Fruit fly (Drosophila melanogaster) whole organism, embryonic: ENCODE results near the gene Gss1.

Source experiments
- Antp ChIP-seq: fragments of 200-800 bp; sonication (Bioruptor generic); optimal IDR thresholded peaks from 3 replicates; lab custom pipeline; 2016; ENCODE audit warnings: missing biosample characterization, missing genetic modification characterization
- CG10431 ChIP-seq: fragments of 200-800 bp; sonication (Bioruptor generic); optimal IDR thresholded peaks from 3 replicates; lab custom pipeline; 2018; ENCODE audit warnings: missing biosample characterization, mild to moderate bottlenecking, missing genetic modification characterization
- CG10543 ChIP-seq: fragments of 200-800 bp; sonication (Bioruptor generic); optimal IDR thresholded peaks from 3 replicates; lab custom pipeline; 2017; ENCODE audit warnings: missing biosample characterization, mild to moderate bottlenecking, missing genetic modification characterization, moderate library complexity
- CG10979 ChIP-seq: fragments of 200-800 bp; sonication (Bioruptor generic); optimal IDR thresholded peaks from 2 replicates; lab custom pipeline; 2018; ENCODE audit warnings: missing biosample characterization, mild to moderate bottlenecking, missing genetic modification characterization, moderate library complexity
- CG11456 ChIP-seq: fragments of 200-800 bp; sonication (Bioruptor generic); IDR thresholded peaks from 3 replicates; pipeline ENCODE4 v1.3.6; 2022; ENCODE audit warnings: missing biosample characterization, missing genetic modification characterization
- CG12219 ChIP-seq: fragments of 200-800 bp; sonication (Bioruptor generic); optimal IDR thresholded peaks from 3 replicates; lab custom pipeline; 2018; ENCODE audit warnings: missing biosample characterization, mild to moderate bottlenecking, missing genetic modification characterization
- CG12744 ChIP-seq: fragments of 200-800 bp; sonication (Bioruptor generic); optimal IDR thresholded peaks from 2 replicates; lab custom pipeline; 2016; ENCODE audit warnings: missing biosample characterization, missing genetic modification characterization
- CG14710 ChIP-seq: fragments of 200-800 bp; sonication (Bioruptor generic); optimal IDR thresholded peaks from 3 replicates; lab custom pipeline; 2019; ENCODE audit warnings: missing biosample characterization, mild to moderate bottlenecking, missing genetic modification characterization, moderate library complexity
- CG14860 ChIP-seq: fragments of 200-800 bp; sonication (Bioruptor generic); IDR thresholded peaks from 3 replicates; pipeline ENCODE4 v1.3.6; 2022; ENCODE audit warnings: missing biosample characterization, missing genetic modification characterization; ENCODE audit not compliant: partially characterized antibody
- CG14965 ChIP-seq: fragments of 200-800 bp; sonication (Bioruptor generic); optimal IDR thresholded peaks from 2 replicates; lab custom pipeline; 2016; ENCODE audit warnings: missing biosample characterization, missing genetic modification characterization, borderline replicate concordance
- CG15601 ChIP-seq: fragments of 200-800 bp; sonication (Bioruptor generic); optimal IDR thresholded peaks from 3 replicates; lab custom pipeline; 2019; ENCODE audit warnings: missing biosample characterization, mild to moderate bottlenecking, missing genetic modification characterization, moderate library complexity
- CG17359 ChIP-seq: fragments of 200-800 bp; sonication (Bioruptor generic); optimal IDR thresholded peaks from 3 replicates; lab custom pipeline; 2018; ENCODE audit warnings: missing biosample characterization, mild to moderate bottlenecking, missing genetic modification characterization, moderate library complexity
- CG17385 ChIP-seq: fragments of 200-800 bp; sonication (Bioruptor generic); optimal IDR thresholded peaks from 3 replicates; lab custom pipeline; 2018; ENCODE audit warnings: missing biosample characterization, mild to moderate bottlenecking, missing genetic modification characterization
- CG17829 ChIP-seq: fragments of 200-800 bp; optimal IDR thresholded peaks from 2 replicates; lab custom pipeline; 2019; ENCODE audit warnings: missing biosample characterization, mild to moderate bottlenecking, missing genetic modification characterization, moderate library complexity
- CG18262 ChIP-seq: fragments of 200-800 bp; optimal IDR thresholded peaks from 3 replicates; lab custom pipeline; 2019; ENCODE audit warnings: missing biosample characterization, mild to moderate bottlenecking, missing genetic modification characterization, moderate library complexity
- CG33557 ChIP-seq: fragments of 200-800 bp; sonication (Bioruptor generic); optimal IDR thresholded peaks from 2 replicates; lab custom pipeline; 2019; ENCODE audit warnings: missing biosample characterization, mild to moderate bottlenecking, missing genetic modification characterization, moderate library complexity
- CG4424 ChIP-seq: fragments of 200-800 bp; sonication (Bioruptor generic); optimal IDR thresholded peaks from 3 replicates; lab custom pipeline; 2016; ENCODE audit warnings: missing biosample characterization, missing genetic modification characterization
- CG4707 ChIP-seq: fragments of 200-800 bp; sonication (Bioruptor generic); optimal IDR thresholded peaks from 2 replicates; lab custom pipeline; 2018; ENCODE audit warnings: missing biosample characterization, mild to moderate bottlenecking, missing genetic modification characterization, moderate library complexity
- CG7987 ChIP-seq: fragments of 200-800 bp; sonication (Bioruptor generic); optimal IDR thresholded peaks from 2 replicates; lab custom pipeline; 2018; ENCODE audit warnings: missing biosample characterization, mild to moderate bottlenecking, missing genetic modification characterization, moderate library complexity
- CG8290 ChIP-seq, 3 experiments: fragments of 200-800 bp; sonication (Bioruptor generic); optimal IDR thresholded peaks; 2 replicates each; lab custom pipeline; 2016 to 2019; ENCODE audit warnings: missing biosample characterization in 3 of 3, missing genetic modification characterization in 3 of 3, mild to moderate bottlenecking in 2 of 3, moderate library complexity in 1 of 3
- CG9215 ChIP-seq: fragments of 200-800 bp; sonication (Bioruptor generic); IDR thresholded peaks from 2 replicates; pipeline ENCODE4 v1.3.6; 2022; ENCODE audit warnings: missing biosample characterization, missing genetic modification characterization
- Drgx ChIP-seq: fragments of 200-800 bp; sonication (Bioruptor generic); IDR thresholded peaks from 2 replicates; pipeline ENCODE4 v1.3.6; 2022; ENCODE audit warnings: missing biosample characterization, missing genetic modification characterization
- ERR ChIP-seq: fragments of 200-800 bp; sonication (Bioruptor generic); optimal IDR thresholded peaks from 2 replicates; lab custom pipeline; 2016; ENCODE audit warnings: missing biosample characterization, missing genetic modification characterization
- H15 ChIP-seq: fragments of 200-800 bp; sonication (Bioruptor generic); IDR thresholded peaks from 3 replicates; pipeline ENCODE4 v1.3.6; 2022; ENCODE audit warnings: missing biosample characterization, missing genetic modification characterization
- Hand ChIP-seq: fragments of 200-800 bp; sonication (Bioruptor generic); optimal IDR thresholded peaks from 2 replicates; lab custom pipeline; 2017; ENCODE audit warnings: mild to moderate bottlenecking, missing biosample characterization, missing genetic modification reagents, missing genetic modification characterization
- Neu2 ChIP-seq: fragments of 200-800 bp; sonication (Bioruptor generic); optimal IDR thresholded peaks from 3 replicates; lab custom pipeline; 2016; ENCODE audit warnings: missing biosample characterization, missing genetic modification characterization, borderline replicate concordance
- Pdp1 ChIP-seq, 2 experiments: fragments of 200-800 bp; sonication (Bioruptor generic); optimal IDR thresholded peaks; 3 replicates each; lab custom pipeline; 2016; ENCODE audit warnings: missing biosample characterization in 2 of 2, missing genetic modification characterization in 2 of 2, mild to moderate bottlenecking in 1 of 2, moderate library complexity in 1 of 2
- Scr ChIP-seq: fragments of 200-800 bp; sonication (Bioruptor generic); IDR thresholded peaks from 2 replicates; pipeline ENCODE4 v1.3.6; 2022; ENCODE audit warnings: missing biosample characterization, missing genetic modification characterization; ENCODE audit not compliant: partially characterized antibody
- Side ChIP-seq: fragments of 200-800 bp; sonication (Bioruptor generic); optimal IDR thresholded peaks from 2 replicates; lab custom pipeline; 2016; ENCODE audit warnings: missing biosample characterization, missing genetic modification characterization
- Taf1 ChIP-seq: fragments of 200-800 bp; sonication (Bioruptor generic); IDR thresholded peaks from 2 replicates; pipeline ENCODE4 v1.3.6; 2022; ENCODE audit warnings: missing biosample characterization, missing genetic modification characterization
- cato ChIP-seq: fragments of 200-800 bp; sonication (Bioruptor generic); optimal IDR thresholded peaks from 2 replicates; lab custom pipeline; 2016; ENCODE audit warnings: missing biosample characterization, missing genetic modification characterization, borderline replicate concordance
- cg ChIP-seq: fragments of 200-800 bp; sonication (Bioruptor generic); optimal IDR thresholded peaks from 3 replicates; lab custom pipeline; 2019; ENCODE audit warnings: missing biosample characterization, mild to moderate bottlenecking, missing genetic modification characterization, moderate library complexity
- corto ChIP-seq: fragments of 200-800 bp; sonication (Bioruptor generic); optimal IDR thresholded peaks from 2 replicates; lab custom pipeline; 2016; ENCODE audit warnings: missing biosample characterization, mild to moderate bottlenecking, missing genetic modification characterization, moderate library complexity
- disco-r ChIP-seq: fragments of 200-800 bp; sonication (Bioruptor generic); optimal IDR thresholded peaks from 2 replicates; lab custom pipeline; 2016; ENCODE audit warnings: missing biosample characterization, missing genetic modification characterization
- dysf ChIP-seq: fragments of 200-800 bp; sonication (Bioruptor generic); IDR thresholded peaks from 3 replicates; pipeline ENCODE4 v1.3.6; 2022; ENCODE audit warnings: missing biosample characterization, missing genetic modification characterization
- fd102C ChIP-seq: fragments of 200-800 bp; sonication (Bioruptor generic); optimal IDR thresholded peaks from 2 replicates; lab custom pipeline; 2018; ENCODE audit warnings: missing biosample characterization, mild to moderate bottlenecking, missing genetic modification characterization, moderate library complexity
- gro ChIP-seq: fragments of 200-800 bp; sonication (Bioruptor generic); optimal IDR thresholded peaks from 2 replicates; lab custom pipeline; 2016; ENCODE audit warnings: missing biosample characterization, missing genetic modification characterization
- gsb-n ChIP-seq: fragments of 200-800 bp; sonication (Bioruptor generic); optimal IDR thresholded peaks from 3 replicates; lab custom pipeline; 2018; ENCODE audit warnings: missing biosample characterization, mild to moderate bottlenecking, missing genetic modification characterization
- hbn ChIP-seq: fragments of 200-800 bp; sonication (Bioruptor generic); IDR thresholded peaks from 2 replicates; pipeline ENCODE4 v1.3.6; 2022; ENCODE audit warnings: missing biosample characterization, missing genetic modification characterization; ENCODE audit not compliant: partially characterized antibody
- mam ChIP-seq: fragments of 200-800 bp; sonication (Bioruptor generic); optimal IDR thresholded peaks from 3 replicates; lab custom pipeline; 2016; ENCODE audit warnings: missing biosample characterization, missing genetic modification characterization
- nom ChIP-seq: fragments of 200-800 bp; sonication (Bioruptor generic); optimal IDR thresholded peaks from 2 replicates; lab custom pipeline; 2017; ENCODE audit warnings: missing biosample characterization, missing genetic modification characterization, mild to moderate bottlenecking, moderate library complexity, missing genetic modification reagents
- oc ChIP-seq: fragments of 200-800 bp; sonication (Bioruptor generic); optimal IDR thresholded peaks from 2 replicates; lab custom pipeline; 2018; ENCODE audit warnings: missing biosample characterization, mild to moderate bottlenecking, missing genetic modification characterization, moderate library complexity
- org-1 ChIP-seq: fragments of 200-800 bp; sonication (Bioruptor generic); optimal IDR thresholded peaks from 2 replicates; lab custom pipeline; 2017; ENCODE audit warnings: missing biosample characterization, missing genetic modification characterization
- pho ChIP-seq: fragments of 200-800 bp; sonication (Bioruptor generic); optimal IDR thresholded peaks from 2 replicates; lab custom pipeline; 2016; ENCODE audit warnings: missing biosample characterization, missing genetic modification characterization
- pum ChIP-seq: fragments of 200-800 bp; sonication (Bioruptor generic); optimal IDR thresholded peaks from 2 replicates; lab custom pipeline; 2016; ENCODE audit warnings: missing biosample characterization, missing genetic modification characterization
- scrt ChIP-seq: fragments of 200-800 bp; sonication (Bioruptor generic); optimal IDR thresholded peaks from 2 replicates; lab custom pipeline; 2018; ENCODE audit warnings: missing biosample characterization, mild to moderate bottlenecking, missing genetic modification characterization, moderate library complexity
- shn ChIP-seq: fragments of 200-800 bp; sonication (Bioruptor generic); optimal IDR thresholded peaks from 3 replicates; lab custom pipeline; 2016; ENCODE audit warnings: missing biosample characterization, missing genetic modification characterization
- sug ChIP-seq: fragments of 200-800 bp; optimal IDR thresholded peaks from 2 replicates; lab custom pipeline; 2019; ENCODE audit warnings: missing biosample characterization, mild to moderate bottlenecking, missing genetic modification characterization, moderate library complexity
- toy ChIP-seq: fragments of 200-800 bp; sonication (Bioruptor generic); IDR thresholded peaks from 2 replicates; pipeline ENCODE4 v1.3.6; 2022; ENCODE audit warnings: missing biosample characterization, missing genetic modification characterization
- yki ChIP-seq: fragments of >200 bp; optimal IDR thresholded peaks from 3 replicates; lab custom pipeline; 2018
- zfh1 ChIP-seq: fragments of 200-800 bp; sonication (Bioruptor generic); IDR thresholded peaks from 3 replicates; pipeline ENCODE4 v1.3.6; 2022; ENCODE audit warnings: missing biosample characterization, missing genetic modification characterization

Gene Gss1

DNA sequence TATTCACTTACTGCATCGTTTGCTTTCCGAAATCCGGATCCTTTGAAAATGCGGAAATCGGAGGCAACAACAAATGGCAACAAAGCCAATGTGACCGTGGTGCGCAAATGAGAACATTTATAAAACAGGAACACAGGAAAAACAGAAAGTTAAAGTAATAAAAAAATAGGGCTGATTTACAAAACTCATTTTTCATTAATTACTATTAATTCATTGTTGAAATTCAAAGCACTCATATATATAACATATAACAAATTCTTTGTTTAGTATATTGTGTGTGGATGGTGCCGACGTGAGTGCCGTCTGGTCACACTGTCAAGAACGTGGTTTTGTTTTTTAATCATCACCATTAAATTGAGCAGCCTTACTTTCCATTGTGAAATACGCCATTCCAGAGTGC, 28.6 kb upstream of the Gss1 start, which contains the start of the genes Arp8 and CG6769 (continued):
- TF ChIP-seq gsb-n (no peak), corto (GFP tag; lab: Kevin White, UChicago) (no peak), Hand (no peak), CG7987 (GFP tag; lab: Kevin White, UChicago) (no peak), Side (GFP tag; lab: Kevin White, UChicago) (no peak), Neu2 (GFP tag; lab: Kevin White, UChicago) (no peak), CG18262 (tag; lab: Kevin White, UChicago) (peak; percentile 21), CG11456 (no peak), hbn (GFP tag; lab: Robert Waterston, UW) (no peak), cato (GFP tag; lab: Kevin White, UChicago) (peak; percentile 16), pho (GFP tag; lab: Kevin White, UChicago) (no peak), CG15601 (tag; lab: Kevin White, UChicago) (no peak), H15 (GFP tag; lab: Robert Waterston, UW) (no peak), dysf (GFP tag; lab: Robert Waterston, UW) (no peak), CG9215 (no peak), CG10431 (no peak), Taf1 (GFP tag; lab: Robert Waterston, UW) (no peak), CG14965 (GFP tag; lab: Kevin White, UChicago) (no peak), mam (GFP tag; lab: Kevin White, UChicago) (no peak), yki (lab: Kevin White, UChicago) (no peak), scrt (GFP tag; lab: Kevin White, UChicago) (no peak), Drgx (GFP tag; lab: Robert Waterston, UW) (no peak), org-1 (no peak), disco-r (GFP tag; lab: Kevin White, UChicago) (no peak), oc (tag; lab: Kevin White, UChicago) (no peak), gro (GFP tag; lab: Kevin White, UChicago) (no peak), CG10979 (tag; lab: Kevin White, UChicago) (peak; percentile 40), ERR (GFP tag; lab: Kevin White, UChicago) (no peak), CG12744 (GFP tag; lab: Kevin White, UChicago) (no peak), CG12219 (no peak), CG17829 (tag; lab: Kevin White, UChicago) (peak; percentile 27), sug (tag; lab: Kevin White, UChicago) (no peak), zfh1 (GFP tag; lab: Robert Waterston, UW) (no peak), pum (GFP tag; lab: Kevin White, UChicago) (no peak), CG4424 (no peak), Pdp1 (GFP tag; optimal IDR thresholded peaks at IDR 0.05; lab: Kevin White, UChicago) (peak in 1 of 2 experiments; percentile 26)

DNA sequence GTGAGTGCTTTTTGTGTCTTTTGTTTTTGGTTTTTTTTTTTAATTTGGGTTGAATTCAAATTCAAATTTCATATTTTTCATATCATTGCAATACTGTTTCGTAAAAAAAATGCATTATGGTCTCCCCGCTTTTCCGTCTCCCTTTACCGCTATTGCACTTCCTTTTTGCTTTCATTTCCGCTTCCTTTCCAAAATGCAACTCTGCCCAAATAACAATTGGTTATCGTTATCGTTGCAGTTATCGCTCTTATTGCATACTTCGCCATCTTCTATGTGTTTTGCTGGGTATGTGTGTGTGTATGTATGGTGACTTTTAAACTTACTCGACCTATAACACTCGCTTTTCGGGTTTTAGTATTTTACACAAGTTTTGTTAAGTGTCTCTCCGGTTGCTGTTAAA, 24.2 kb upstream of the Gss1 start:
- TF ChIP-seq CG10543 (no peak), fd102C (GFP tag; lab: Kevin White, UChicago) (peak; percentile 71), Scr (GFP tag; lab: Robert Waterston, UW) (no peak), CG17359 (tag; lab: Kevin White, UChicago) (peak; percentile 15), CG17385 (peak; percentile 6), CG14710 (tag; lab: Kevin White, UChicago) (peak; percentile 18), CG14860 (GFP tag; lab: Robert Waterston, UW) (no peak), nom (GFP tag; lab: Kevin White, UChicago) (peak; percentile 22), CG8290 (GFP tag; optimal IDR thresholded peaks at IDR 0.05; lab: Kevin White, UChicago) (peak; percentile 41), CG8290 (tag; optimal IDR thresholded peaks at IDR 0.05; lab: Kevin White, UChicago) (peak in 1 of 2 experiments; percentile 31), CG4707 (peak; percentile 23), yki (lab: Kevin White, UChicago) (no peak), toy (GFP tag; lab: Robert Waterston, UW) (no peak), shn (no peak), CG33557 (peak; percentile 25), Antp (no peak), cg (peak; percentile 1)
